Worm (Caenorhabditis elegans): Measurements from ENCODE around the gene T19D12.1.

Gene T19D12.1

DNA sequence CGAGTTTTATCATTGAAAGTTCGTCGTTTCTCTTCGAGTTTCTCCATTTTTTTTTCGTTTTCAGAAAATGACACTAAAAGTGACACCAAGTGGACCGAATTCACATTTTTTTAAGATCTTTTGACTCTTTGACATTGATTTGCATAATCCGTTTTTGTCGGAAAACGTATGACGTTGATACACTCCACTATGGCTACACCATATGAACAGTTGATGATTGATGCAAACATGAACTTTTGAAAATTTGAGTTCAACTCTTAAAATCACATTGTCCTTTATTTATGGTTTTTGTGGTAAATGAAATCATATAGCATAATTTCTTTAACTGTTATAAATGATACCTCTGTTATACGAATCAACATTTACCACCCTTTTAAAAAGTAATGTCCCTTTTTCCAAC is 7.9 kb upstream of the T19D12.1 start, which contains the start of gene T19D12.10:
Gene T19D12.10, minus strand, starts transcription at position 101 of the 400 bp plus-strand sequence.
- TF ChIP-seq unc-62 (GFP tag; optimal IDR thresholded peaks at IDR 0.05) = no peak

DNA sequence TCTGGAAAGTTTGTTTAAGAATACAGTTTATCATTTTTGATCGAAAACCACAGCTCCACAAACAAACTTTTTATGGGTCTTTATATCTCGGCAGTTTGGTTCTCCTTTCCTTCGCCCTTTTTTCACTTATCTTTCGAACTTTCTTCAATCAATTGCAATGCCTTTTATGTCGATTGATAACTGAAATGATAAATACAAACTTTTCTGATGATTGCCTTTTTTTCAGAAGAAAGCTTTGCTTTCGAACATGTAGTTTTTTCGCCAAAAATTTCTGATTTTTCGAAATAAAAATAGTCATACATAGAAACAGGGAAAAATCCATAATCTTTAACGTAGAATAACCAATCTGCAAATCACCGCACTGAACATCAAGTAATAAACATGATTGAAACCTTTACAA is 5.5 kb upstream of the T19D12.1 start, which contains the start of gene T19D12.2:
Gene T19D12.2, plus strand, starts transcription at position 125 of the 400 bp plus-strand sequence.
- TF ChIP-seq unc-62 (GFP tag; optimal IDR thresholded peaks at IDR 0.05) = no peak

DNA sequence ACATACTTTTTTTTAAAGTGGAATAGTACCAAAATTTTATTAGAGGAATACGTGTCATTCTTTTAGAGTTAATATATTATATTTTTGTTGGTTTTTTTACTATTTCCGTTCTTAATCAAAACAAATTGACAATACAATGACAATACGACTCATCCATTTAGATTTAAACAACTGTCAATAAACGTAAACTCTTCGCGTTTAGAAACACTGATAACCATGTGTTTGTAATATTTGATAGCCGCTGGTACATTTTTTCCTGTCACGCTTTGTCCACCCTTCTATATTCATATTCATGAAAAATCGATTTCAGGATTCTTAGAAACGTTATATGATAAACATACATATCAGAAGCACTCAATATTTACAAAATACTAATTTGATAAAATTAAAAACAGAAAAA is 2.9 kb upstream of the T19D12.1 start:
- TF ChIP-seq unc-62 (GFP tag; optimal IDR thresholded peaks at IDR 0.05) = no peak

DNA sequence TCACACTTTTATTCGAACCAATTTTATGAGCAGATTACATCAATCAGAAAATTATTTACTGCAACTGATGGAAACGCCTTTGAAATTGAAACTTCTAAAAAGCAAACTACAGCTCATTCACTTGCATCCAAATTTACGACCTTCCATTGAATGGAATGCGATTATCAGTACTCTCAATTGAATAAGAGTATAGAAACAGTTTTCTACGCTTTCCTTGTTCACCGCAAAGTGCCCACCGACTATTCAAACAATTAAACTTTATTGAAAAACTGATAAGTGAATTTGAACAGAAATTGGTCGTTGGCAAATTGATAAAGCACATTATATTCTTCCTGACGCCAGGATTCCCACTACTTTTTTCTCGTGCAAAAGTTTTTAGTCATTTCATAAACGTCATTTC is 790 bp upstream of the T19D12.1 start:
- TF ChIP-seq unc-62 (GFP tag; optimal IDR thresholded peaks at IDR 0.05) = no peak

DNA sequence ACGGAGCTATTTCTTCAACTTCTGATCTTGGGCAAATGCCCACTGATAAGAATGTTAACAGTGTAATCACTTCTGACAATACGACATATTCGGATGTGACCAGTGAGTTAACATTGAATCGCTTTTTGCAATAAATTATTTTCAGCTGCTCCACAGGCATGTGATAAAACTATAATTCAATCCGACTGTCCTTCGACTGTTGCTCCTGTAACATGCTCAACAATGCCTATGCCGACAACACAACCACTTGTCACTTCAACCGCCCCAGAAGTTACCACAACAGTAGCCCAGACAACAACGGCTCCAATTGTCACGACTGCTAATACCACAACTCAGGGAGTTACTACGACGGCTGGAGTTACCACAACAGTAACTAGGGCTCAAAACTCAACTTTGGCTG is 836 bp downstream of the T19D12.1 start:
- no peak for TF ChIP-seq unc-62 (GFP tag; optimal IDR thresholded peaks at IDR 0.05)

DNA sequence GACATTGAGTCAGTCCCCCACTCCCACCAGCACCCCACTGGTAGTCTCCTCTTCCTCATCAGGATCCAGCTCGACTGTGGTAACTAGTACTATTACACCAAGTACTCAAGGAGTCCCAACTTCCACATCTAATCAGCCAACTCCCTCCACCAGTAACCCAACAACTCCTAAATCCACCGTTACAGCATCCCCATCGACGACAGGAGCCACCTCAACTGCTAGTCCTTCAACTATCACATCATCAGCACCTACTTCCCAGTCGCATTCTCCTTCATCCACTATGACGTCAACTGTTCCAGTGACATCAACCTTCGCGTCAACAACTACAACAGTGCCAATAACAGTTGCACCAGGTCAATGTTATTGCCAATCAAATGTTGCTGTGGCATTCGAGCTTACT is 1.8 kb downstream of the T19D12.1 start:
- TF ChIP-seq unc-62 (GFP tag; optimal IDR thresholded peaks at IDR 0.05) = no peak

DNA sequence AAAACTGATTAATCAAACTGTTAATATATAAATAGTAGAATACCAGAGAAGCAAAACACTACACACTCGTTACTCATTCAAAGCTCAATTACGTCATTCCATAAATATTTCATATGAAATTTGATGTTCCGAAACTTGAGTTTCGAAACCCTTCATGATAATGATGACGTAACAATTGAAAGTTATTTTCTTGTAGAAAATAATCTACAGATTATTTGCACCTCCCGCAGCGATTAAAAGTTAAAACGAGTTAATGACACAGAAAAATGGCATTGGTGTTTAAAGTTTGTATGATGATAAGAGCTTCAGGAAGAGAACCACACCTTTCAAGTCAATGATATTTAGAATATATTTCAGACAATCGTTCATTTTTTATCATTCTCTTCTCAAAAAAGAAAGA is 7.2 kb downstream of the T19D12.1 start, which contains the start of gene H43E16.1:
Gene H43E16.1, plus strand, starts transcription at position 375 of the 400 bp plus-strand sequence.
- TF ChIP-seq unc-62 (GFP tag; optimal IDR thresholded peaks at IDR 0.05) = no peak

DNA sequence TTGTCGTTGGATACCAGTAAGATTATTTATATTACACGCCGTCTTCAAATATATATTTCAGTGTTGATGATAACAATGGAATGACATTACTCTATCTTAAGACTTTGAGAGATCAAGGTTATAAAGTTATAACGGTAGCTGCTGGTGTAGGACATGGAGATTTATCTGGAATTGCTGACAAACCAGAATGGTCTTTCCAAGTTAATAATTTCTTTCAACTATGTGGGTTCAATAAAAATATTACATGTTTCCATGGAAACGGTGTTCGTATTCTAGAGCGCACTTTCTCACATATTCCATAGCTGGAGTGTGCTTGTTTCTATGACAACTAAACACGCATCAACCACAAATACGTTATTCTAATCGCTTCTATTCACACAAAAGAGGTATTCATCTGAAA is 13.0 kb downstream of the T19D12.1 start, which contains the start of gene ift-74:
Gene ift-74, plus strand, starts transcription at position 301 of the 400 bp plus-strand sequence.
- no peak for TF ChIP-seq unc-62 (GFP tag; optimal IDR thresholded peaks at IDR 0.05)

DNA sequence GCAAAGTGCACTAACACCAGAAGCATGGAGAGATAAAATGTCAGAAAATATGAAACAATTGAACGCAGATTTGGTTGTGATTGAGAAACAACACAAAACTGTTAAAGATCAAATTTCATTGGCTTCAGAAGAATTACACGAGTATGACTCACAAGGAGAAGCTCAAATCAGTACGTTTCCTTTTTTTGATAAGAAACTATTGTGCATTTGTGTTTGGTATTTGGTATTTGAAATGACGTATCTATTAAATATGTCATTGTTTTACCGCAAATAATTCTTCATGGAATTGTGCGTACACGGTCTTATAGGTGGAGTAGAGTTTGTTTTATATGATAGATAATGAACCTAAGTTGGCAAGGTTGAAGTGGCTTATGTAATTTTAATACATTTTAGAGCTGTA is 14.8 kb downstream of the T19D12.1 start:
- TF ChIP-seq unc-62 (GFP tag; optimal IDR thresholded peaks at IDR 0.05) = no peak

DNA sequence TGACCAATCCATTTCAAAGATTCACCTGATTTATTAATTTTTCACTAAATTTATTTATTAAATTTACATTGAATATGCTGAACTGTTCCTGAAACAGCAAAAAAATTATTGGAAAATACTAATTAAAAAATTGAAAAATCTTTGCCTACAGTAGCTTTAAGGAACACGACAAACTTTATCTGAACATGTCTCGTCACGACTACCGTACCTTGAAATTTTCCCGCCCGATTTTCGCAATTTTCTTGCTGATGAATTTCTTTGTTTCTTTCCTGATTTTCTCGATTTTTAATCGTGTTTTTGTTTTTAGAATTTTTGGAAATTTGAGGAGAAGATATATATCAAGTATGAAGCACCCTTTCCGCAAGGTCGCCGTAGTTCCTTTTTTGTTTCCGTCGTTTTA is 16.2 kb downstream of the T19D12.1 start:
- no peak for TF ChIP-seq unc-62 (GFP tag; optimal IDR thresholded peaks at IDR 0.05)

DNA sequence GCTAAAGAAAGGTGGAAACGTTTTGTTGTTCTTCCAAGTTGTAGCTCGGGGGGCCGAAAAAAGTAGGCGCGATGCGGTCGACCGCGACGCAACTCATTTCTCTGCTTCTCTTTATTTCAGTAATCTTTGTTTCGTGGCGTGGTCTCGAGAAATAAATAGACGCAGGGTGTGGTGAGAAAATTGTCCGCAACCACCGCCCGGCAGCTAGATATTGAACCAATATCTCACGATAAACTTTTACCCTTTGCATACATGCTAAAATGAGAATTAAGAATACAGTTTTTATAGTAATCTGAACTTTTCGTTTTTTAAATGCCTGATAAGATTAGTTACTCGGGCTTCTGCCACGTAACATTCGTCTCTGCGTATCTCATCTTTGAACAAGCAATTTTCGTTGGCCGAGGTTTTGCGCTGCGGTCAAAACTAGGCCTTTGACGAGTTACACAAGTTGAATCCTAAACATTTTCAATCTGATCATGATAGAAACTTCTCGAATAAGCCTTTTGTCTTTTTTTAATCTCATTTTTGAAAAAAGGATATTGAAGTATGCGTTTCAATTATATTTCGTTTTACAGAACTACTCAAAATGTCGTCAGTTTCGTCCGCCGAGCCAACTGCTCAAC is 17.1 kb downstream of the T19D12.1 start, which contains the start of gene gyf-1:
Gene gyf-1, plus strand, starts transcription at position 573 of the 623 bp plus-strand sequence.
- no peak for TF ChIP-seq unc-62 (GFP tag; optimal IDR thresholded peaks at IDR 0.05)

DNA sequence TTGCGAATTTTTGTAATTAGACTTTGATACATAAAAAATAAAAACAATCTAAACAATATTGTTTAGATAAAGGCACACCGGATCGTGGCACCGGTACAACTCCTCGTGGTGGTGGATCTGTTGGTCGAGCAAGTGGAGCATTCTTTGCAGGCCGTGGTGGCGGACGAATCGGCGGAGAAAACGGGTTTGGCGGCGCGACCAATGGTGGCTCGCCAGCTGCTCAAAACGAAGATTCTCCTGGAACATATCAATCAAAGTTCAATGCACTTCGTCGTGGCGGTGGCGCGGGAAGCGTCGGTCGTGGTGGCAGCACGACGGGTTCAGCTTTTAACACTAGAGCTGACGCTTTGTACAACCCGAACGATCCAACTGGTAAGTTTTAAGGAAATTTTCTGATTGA is 19.3 kb downstream of the T19D12.1 start:
- no peak for TF ChIP-seq unc-62 (GFP tag; optimal IDR thresholded peaks at IDR 0.05)

DNA sequence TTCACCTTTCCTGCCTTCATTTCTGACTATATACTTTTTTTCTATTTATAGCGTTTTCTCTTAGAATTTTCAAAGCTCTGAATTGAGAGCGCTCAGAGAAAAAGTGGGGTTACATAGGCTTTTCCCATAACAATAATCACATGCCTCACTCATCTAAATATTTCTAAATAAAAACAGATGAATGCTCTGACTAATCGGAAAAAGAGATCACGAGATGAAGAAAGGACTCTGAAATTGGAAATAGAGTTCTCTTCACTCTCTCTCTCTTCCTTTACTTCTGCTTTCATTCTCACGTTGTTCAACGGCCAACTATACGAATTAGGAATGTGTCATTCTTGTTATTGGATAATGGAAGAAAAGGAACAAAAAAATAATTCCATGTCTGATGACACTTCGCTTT is 22.4 kb downstream of the T19D12.1 start:
- no peak for TF ChIP-seq unc-62 (GFP tag; optimal IDR thresholded peaks at IDR 0.05)

DNA sequence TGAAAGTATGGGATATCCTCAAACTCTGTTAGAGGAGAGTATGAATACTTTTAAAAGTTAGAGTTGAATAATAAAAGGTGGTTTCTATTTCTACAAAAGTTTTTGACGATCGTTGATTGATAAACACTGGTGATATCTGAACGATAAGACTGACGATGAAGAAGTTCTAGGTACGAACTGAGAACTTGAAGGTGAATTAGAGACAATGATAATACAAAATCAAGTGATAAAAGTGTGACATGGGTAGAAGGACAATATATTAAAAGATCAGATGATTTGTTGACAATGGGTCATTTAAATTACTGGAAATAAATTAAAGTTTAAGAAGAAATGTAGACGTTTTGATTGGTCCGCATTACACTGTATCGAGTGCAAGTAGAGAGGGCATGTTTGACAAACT is 28.7 kb downstream of the T19D12.1 start, which contains the start of gene C18H9.5:
Gene C18H9.5, minus strand, starts transcription at position 179 of the 400 bp plus-strand sequence.
- TF ChIP-seq unc-62 (GFP tag; optimal IDR thresholded peaks at IDR 0.05) = no peak

DNA sequence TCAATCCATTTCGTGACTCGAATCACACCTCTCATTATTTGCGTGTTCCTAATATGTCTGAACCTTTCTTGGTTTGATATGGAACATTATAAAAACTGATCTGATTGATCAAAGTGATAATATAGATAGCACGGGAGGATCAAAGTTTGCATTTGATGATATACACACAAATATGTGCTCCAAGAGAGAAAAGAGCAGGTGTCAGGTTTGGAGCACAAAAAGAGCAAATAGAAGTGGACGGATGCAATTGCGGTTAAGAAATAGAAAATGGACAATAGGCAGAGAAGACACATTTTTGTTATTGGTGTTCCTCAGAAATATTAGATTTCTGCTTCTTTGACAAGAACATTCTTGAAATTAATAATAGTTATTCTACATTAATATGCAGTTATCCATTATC is 32.1 kb downstream of the T19D12.1 start, which contains the start of gene C18H9.1:
Gene C18H9.1, plus strand, starts transcription at position 301 of the 400 bp plus-strand sequence.
- TF ChIP-seq unc-62 (GFP tag; optimal IDR thresholded peaks at IDR 0.05) = no peak

DNA sequence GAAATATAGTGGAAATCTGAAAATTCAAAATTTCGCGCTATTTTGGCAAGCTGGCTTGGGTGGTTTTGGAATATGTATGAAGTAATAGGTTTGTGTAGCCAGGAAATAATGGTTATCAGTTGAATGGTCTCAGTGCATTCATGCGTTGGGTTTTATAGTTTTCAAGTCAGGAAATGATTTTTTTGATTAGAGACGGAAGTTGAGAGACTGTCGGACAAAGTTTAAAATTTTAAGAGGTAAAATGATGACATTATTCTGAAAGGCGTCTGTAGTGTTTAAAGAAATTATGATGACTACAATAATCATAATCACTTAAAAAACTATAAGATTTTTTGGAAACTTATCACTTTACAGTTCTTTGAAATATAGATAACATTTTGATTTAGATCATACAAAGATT is 34.8 kb downstream of the T19D12.1 start, which contains the start of gene C18H9.6:
Gene C18H9.6, minus strand, starts transcription at position 129 of the 400 bp plus-strand sequence.
- no peak for TF ChIP-seq unc-62 (GFP tag; optimal IDR thresholded peaks at IDR 0.05)

DNA sequence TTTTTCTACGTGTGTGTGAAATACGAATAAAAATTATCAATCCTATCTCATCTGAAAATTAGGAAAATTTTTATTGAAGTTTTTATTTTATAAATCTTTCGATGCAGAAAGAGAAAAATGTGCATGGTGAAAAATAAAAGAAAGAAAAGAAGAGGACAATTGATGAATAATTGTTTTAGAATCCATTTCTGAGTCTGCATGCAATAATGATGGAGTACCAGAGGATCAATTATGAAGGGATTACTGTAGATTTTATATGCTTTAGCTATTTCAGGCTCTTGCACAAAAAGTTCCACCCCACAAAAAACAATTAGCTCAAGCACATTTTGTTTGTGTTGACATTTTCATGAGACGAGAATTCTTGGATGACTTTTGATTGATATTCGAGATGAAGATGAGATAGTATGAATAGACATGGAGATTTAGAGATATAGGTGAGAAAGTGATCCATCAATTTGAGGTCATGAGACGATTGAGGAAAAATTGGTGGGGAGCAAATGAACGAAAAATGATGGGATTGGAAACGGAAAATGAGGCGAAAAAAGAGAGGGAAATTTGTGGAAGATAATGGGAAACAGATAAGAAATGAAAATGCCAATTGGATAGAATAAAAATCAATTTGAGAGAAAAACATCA is 39.0 kb downstream of the T19D12.1 start, which contains the start of gene rpy-1:
Gene rpy-1, minus strand, starts transcription at position 51 of the 636 bp plus-strand sequence.
- no peak for TF ChIP-seq unc-62 (GFP tag; optimal IDR thresholded peaks at IDR 0.05)
